Worm (Caenorhabditis elegans) whole organism, L4/young adult: ENCODE measurements around the gene spe-19.

Experiments
- W03F9.2 ChIP-seq: fragments of 150-350 bp; optimal IDR thresholded peaks from 2 replicates; lab custom pipeline; 2014; ENCODE audit warnings: missing biosample characterization, missing genetic modification characterization
- dao-5 ChIP-seq: sonication (generic microtip); optimal IDR thresholded peaks from 2 replicates; lab custom pipeline; 2016; ENCODE audit warnings: missing genotype, missing genetic modification characterization, moderate library complexity, missing compliant biosample characterization
- him-1 ChIP-seq: sonication (generic microtip); optimal IDR thresholded peaks from 2 replicates; lab custom pipeline; 2016; ENCODE audit warnings: missing genotype, missing genetic modification reagents, missing genetic modification characterization, missing compliant biosample characterization

ce11 chrV:20074345-20074744, 27.1 kb upstream of the spe-19 start:
- TF ChIP-seq him-1 (tag; lab: Kevin White, UChicago) (no peak), W03F9.2 (tag; lab: Kevin White, UChicago) (no peak), dao-5 (no peak)
